Fruit fly (Drosophila melanogaster) whole organism, embryonic: ENCODE data around the gene Tango5.

ENCODE experiments used
- ATbp ChIP-seq: fragments of 200-800 bp; sonication (Bioruptor generic); optimal IDR thresholded peaks from 2 replicates; lab custom pipeline; 2017; ENCODE audit warnings: missing biosample characterization, mild to moderate bottlenecking, missing genetic modification characterization, missing genetic modification reagents
- Blimp-1 ChIP-seq: fragments of 200-800 bp; sonication (Bioruptor generic); optimal IDR thresholded peaks from 3 replicates; lab custom pipeline; 2018; ENCODE audit warnings: missing biosample characterization, missing genetic modification characterization, mild to moderate bottlenecking, moderate library complexity, missing genetic modification reagents
- C15 ChIP-seq: fragments of 200-800 bp; sonication (Bioruptor generic); IDR thresholded peaks from 3 replicates; pipeline ENCODE4 v1.3.6; 2022; ENCODE audit warnings: missing biosample characterization, missing genetic modification characterization
- CG10209 ChIP-seq: fragments of 200-800 bp; sonication (Bioruptor generic); optimal IDR thresholded peaks from 3 replicates; lab custom pipeline; 2017; ENCODE audit warnings: missing biosample characterization, mild to moderate bottlenecking, missing genetic modification characterization, missing genetic modification reagents
- CG10267 ChIP-seq: fragments of 200-800 bp; sonication (Bioruptor generic); optimal IDR thresholded peaks from 2 replicates; lab custom pipeline; 2018; ENCODE audit warnings: missing biosample characterization, mild to moderate bottlenecking, missing genetic modification characterization, moderate library complexity
- CG10543 ChIP-seq: fragments of 200-800 bp; sonication (Bioruptor generic); optimal IDR thresholded peaks from 3 replicates; lab custom pipeline; 2017; ENCODE audit warnings: missing biosample characterization, mild to moderate bottlenecking, missing genetic modification characterization, moderate library complexity
- CG11247 ChIP-seq: fragments of 200-800 bp; sonication (Bioruptor generic); IDR thresholded peaks from 2 replicates; pipeline ENCODE4 v1.3.6; 2022; ENCODE audit warnings: missing biosample characterization, missing genetic modification characterization
- CG12219 ChIP-seq: fragments of 200-800 bp; sonication (Bioruptor generic); optimal IDR thresholded peaks from 3 replicates; lab custom pipeline; 2018; ENCODE audit warnings: missing biosample characterization, mild to moderate bottlenecking, missing genetic modification characterization
- CG12659 ChIP-seq: fragments of 200-800 bp; sonication (Bioruptor generic); optimal IDR thresholded peaks from 3 replicates; lab custom pipeline; 2017; ENCODE audit warnings: mild to moderate bottlenecking, missing biosample characterization, missing genetic modification reagents, missing genetic modification characterization
- CG14667 ChIP-seq: fragments of 200-800 bp; sonication (Bioruptor generic); IDR thresholded peaks from 2 replicates; pipeline ENCODE4 v1.3.6; 2022; ENCODE audit warnings: missing biosample characterization, missing genetic modification characterization
- CG15011 ChIP-seq: fragments of 200-800 bp; sonication (Bioruptor generic); optimal IDR thresholded peaks from 3 replicates; lab custom pipeline; 2018; ENCODE audit warnings: missing biosample characterization, mild to moderate bottlenecking, missing genetic modification characterization
- CG15073 ChIP-seq: fragments of 200-800 bp; sonication (Bioruptor generic); optimal IDR thresholded peaks from 2 replicates; lab custom pipeline; 2016; ENCODE audit warnings: missing biosample characterization, missing genetic modification characterization
- CG1647 ChIP-seq: fragments of 200-800 bp; sonication (Bioruptor generic); optimal IDR thresholded peaks from 3 replicates; lab custom pipeline; 2016; ENCODE audit warnings: missing biosample characterization, missing genetic modification characterization
- CG17328 ChIP-seq: fragments of 200-800 bp; sonication (Bioruptor generic); IDR thresholded peaks from 2 replicates; pipeline ENCODE4 v1.3.6; 2022; ENCODE audit warnings: missing biosample characterization, missing genetic modification characterization
- CG18476 ChIP-seq: fragments of 200-800 bp; sonication (Bioruptor generic); optimal IDR thresholded peaks from 2 replicates; lab custom pipeline; 2016; ENCODE audit warnings: missing biosample characterization, mild to moderate bottlenecking, missing genetic modification characterization
- CG18619 ChIP-seq: fragments of 200-800 bp; sonication (Bioruptor generic); optimal IDR thresholded peaks from 3 replicates; lab custom pipeline; 2017; ENCODE audit warnings: missing biosample characterization, mild to moderate bottlenecking, missing genetic modification characterization
- CG30020 ChIP-seq: fragments of 200-800 bp; optimal IDR thresholded peaks from 2 replicates; lab custom pipeline; 2019; ENCODE audit warnings: missing biosample characterization, mild to moderate bottlenecking, missing genetic modification characterization, moderate library complexity
- CG30431 ChIP-seq: fragments of 200-800 bp; sonication (Bioruptor generic); optimal IDR thresholded peaks from 2 replicates; lab custom pipeline; 2017; ENCODE audit warnings: missing biosample characterization, missing genetic modification characterization
- CG32532 ChIP-seq: fragments of 200-800 bp; sonication (Bioruptor generic); IDR thresholded peaks from 2 replicates; pipeline ENCODE4 v1.3.6; 2022; ENCODE audit warnings: missing biosample characterization, missing genetic modification characterization
- CG4424 ChIP-seq: fragments of 200-800 bp; sonication (Bioruptor generic); optimal IDR thresholded peaks from 3 replicates; lab custom pipeline; 2016; ENCODE audit warnings: missing biosample characterization, missing genetic modification characterization
- CG4730 ChIP-seq: fragments of 200-800 bp; sonication (Bioruptor generic); IDR thresholded peaks from 2 replicates; pipeline ENCODE4 v1.3.6; 2022; ENCODE audit warnings: missing biosample characterization, missing genetic modification characterization
- CG5180 ChIP-seq: fragments of 200-800 bp; sonication (Bioruptor generic); optimal IDR thresholded peaks from 3 replicates; lab custom pipeline; 2017; ENCODE audit warnings: missing biosample characterization, missing genetic modification characterization, mild to moderate bottlenecking, moderate library complexity, missing genetic modification reagents
- Dll ChIP-seq: fragments of 200-800 bp; sonication (Bioruptor generic); IDR thresholded peaks from 4 replicates; pipeline ENCODE4 v1.3.6; 2022; ENCODE audit warnings: missing biosample characterization, missing genetic modification characterization; ENCODE audit not compliant: partially characterized antibody
- E2f2 ChIP-seq: fragments of 200-800 bp; sonication (Bioruptor generic); IDR thresholded peaks from 2 replicates; pipeline ENCODE4 v1.3.6; 2022; ENCODE audit warnings: missing biosample characterization, missing genetic modification characterization
- ERR ChIP-seq: fragments of 200-800 bp; sonication (Bioruptor generic); optimal IDR thresholded peaks from 2 replicates; lab custom pipeline; 2016; ENCODE audit warnings: missing biosample characterization, missing genetic modification characterization
- Gsc ChIP-seq: fragments of 200-800 bp; sonication (Bioruptor generic); IDR thresholded peaks from 2 replicates; pipeline ENCODE4 v1.3.6; 2022; ENCODE audit warnings: missing biosample characterization, missing genetic modification characterization
- Gug ChIP-seq: fragments of 200-800 bp; sonication (Bioruptor generic); IDR thresholded peaks from 4 replicates; pipeline ENCODE4 v1.3.6; 2022; ENCODE audit warnings: missing biosample characterization, missing genetic modification characterization
- HLH3B ChIP-seq: fragments of 200-800 bp; sonication (Bioruptor generic); IDR thresholded peaks from 2 replicates; pipeline ENCODE4 v1.3.6; 2022; ENCODE audit warnings: missing biosample characterization, missing genetic modification characterization
- Hmr ChIP-seq: fragments of 200-800 bp; sonication (Bioruptor generic); optimal IDR thresholded peaks from 3 replicates; lab custom pipeline; 2017; ENCODE audit warnings: mild to moderate bottlenecking, missing biosample characterization, missing genetic modification reagents, missing genetic modification characterization
- Hr39 ChIP-seq: fragments of >200 bp; optimal IDR thresholded peaks from 2 replicates; lab custom pipeline; 2017
- MTF-1 ChIP-seq: fragments of 200-800 bp; sonication (Bioruptor generic); optimal IDR thresholded peaks from 2 replicates; lab custom pipeline; 2018; ENCODE audit warnings: missing biosample characterization, mild to moderate bottlenecking, missing genetic modification characterization, borderline replicate concordance
- Myb ChIP-seq: fragments of 200-800 bp; sonication (Bioruptor generic); optimal IDR thresholded peaks from 2 replicates; lab custom pipeline; 2016; ENCODE audit warnings: missing biosample characterization, missing genetic modification characterization
- Oaz ChIP-seq: fragments of 200-800 bp; sonication (Bioruptor generic); IDR thresholded peaks from 2 replicates; pipeline ENCODE4 v1.3.6; 2022; ENCODE audit warnings: missing biosample characterization, missing genetic modification characterization
- Optix ChIP-seq: fragments of 200-800 bp; sonication (Bioruptor generic); IDR thresholded peaks from 3 replicates; pipeline ENCODE4 v1.3.6; 2022; ENCODE audit warnings: missing biosample characterization, missing genetic modification characterization
- Rx ChIP-seq: fragments of 200-800 bp; sonication (Bioruptor generic); IDR thresholded peaks from 2 replicates; pipeline ENCODE4 v1.3.6; 2022; ENCODE audit warnings: missing biosample characterization, missing genetic modification characterization
- ac ChIP-seq: fragments of 200-800 bp; sonication (Bioruptor generic); optimal IDR thresholded peaks from 3 replicates; lab custom pipeline; 2017; ENCODE audit warnings: missing biosample characterization, mild to moderate bottlenecking, missing genetic modification characterization
- en ChIP-seq: fragments of 200-800 bp; sonication (Bioruptor generic); optimal IDR thresholded peaks from 2 replicates; lab custom pipeline; 2016; ENCODE audit warnings: missing biosample characterization, missing genetic modification characterization
- esg ChIP-seq: fragments of 200-800 bp; sonication (Bioruptor generic); conservative IDR thresholded peaks from 2 replicates; pipeline ENCODE4 v1.3.6; 2022; ENCODE audit warnings: missing biosample characterization, missing genetic modification characterization
- hb ChIP-seq: fragments of 200-800 bp; sonication (Bioruptor generic); IDR thresholded peaks from 3 replicates; pipeline ENCODE4 v1.3.6; 2022; ENCODE audit warnings: missing biosample characterization, missing genetic modification characterization; ENCODE audit not compliant: partially characterized antibody
- jing ChIP-seq: fragments of 200-800 bp; sonication (Bioruptor generic); optimal IDR thresholded peaks from 2 replicates; lab custom pipeline; 2018; ENCODE audit warnings: missing biosample characterization, mild to moderate bottlenecking, missing genetic modification characterization
- kah ChIP-seq: fragments of 200-800 bp; sonication (Bioruptor generic); optimal IDR thresholded peaks from 2 replicates; lab custom pipeline; 2018; ENCODE audit warnings: missing biosample characterization, mild to moderate bottlenecking, missing genetic modification characterization
- lbe ChIP-seq: fragments of 200-800 bp; sonication (Bioruptor generic); optimal IDR thresholded peaks from 2 replicates; lab custom pipeline; 2016; ENCODE audit warnings: missing biosample characterization, mild to moderate bottlenecking, missing genetic modification characterization
- nmo ChIP-seq: fragments of 200-800 bp; sonication (Bioruptor generic); optimal IDR thresholded peaks from 2 replicates; lab custom pipeline; 2018; ENCODE audit warnings: missing biosample characterization, mild to moderate bottlenecking, missing genetic modification characterization, moderate library complexity
- org-1 ChIP-seq: fragments of 200-800 bp; sonication (Bioruptor generic); optimal IDR thresholded peaks from 2 replicates; lab custom pipeline; 2017; ENCODE audit warnings: missing biosample characterization, missing genetic modification characterization
- pb ChIP-seq: fragments of 200-800 bp; sonication (Bioruptor generic); optimal IDR thresholded peaks from 3 replicates; lab custom pipeline; 2016; ENCODE audit warnings: missing biosample characterization, missing genetic modification characterization
- peb ChIP-seq: fragments of 200-800 bp; sonication (Bioruptor generic); IDR thresholded peaks from 2 replicates; pipeline ENCODE4 v1.3.6; 2022; ENCODE audit warnings: missing biosample characterization, missing genetic modification characterization
- pita ChIP-seq: fragments of 200-800 bp; sonication (Bioruptor generic); optimal IDR thresholded peaks from 2 replicates; lab custom pipeline; 2017; ENCODE audit warnings: missing biosample characterization, mild to moderate bottlenecking, missing genetic modification characterization
- ro ChIP-seq: fragments of 200-800 bp; sonication (Bioruptor generic); IDR thresholded peaks from 2 replicates; pipeline ENCODE4 v1.3.6; 2022; ENCODE audit warnings: missing biosample characterization, missing genetic modification characterization
- tap ChIP-seq: fragments of 200-800 bp; optimal IDR thresholded peaks from 3 replicates; lab custom pipeline; 2019; ENCODE audit warnings: missing biosample characterization, mild to moderate bottlenecking, missing genetic modification characterization, moderate library complexity
- vnd ChIP-seq: fragments of 200-800 bp; sonication (Bioruptor generic); IDR thresholded peaks from 3 replicates; pipeline ENCODE4 v1.3.6; 2022; ENCODE audit warnings: missing biosample characterization, missing genetic modification characterization; ENCODE audit not compliant: partially characterized antibody
- zfh2 ChIP-seq: fragments of 200-800 bp; sonication (Bioruptor generic); optimal IDR thresholded peaks from 2 replicates; lab custom pipeline; 2016; ENCODE audit warnings: missing biosample characterization, missing genetic modification characterization

The Tango5 gene

DNA sequence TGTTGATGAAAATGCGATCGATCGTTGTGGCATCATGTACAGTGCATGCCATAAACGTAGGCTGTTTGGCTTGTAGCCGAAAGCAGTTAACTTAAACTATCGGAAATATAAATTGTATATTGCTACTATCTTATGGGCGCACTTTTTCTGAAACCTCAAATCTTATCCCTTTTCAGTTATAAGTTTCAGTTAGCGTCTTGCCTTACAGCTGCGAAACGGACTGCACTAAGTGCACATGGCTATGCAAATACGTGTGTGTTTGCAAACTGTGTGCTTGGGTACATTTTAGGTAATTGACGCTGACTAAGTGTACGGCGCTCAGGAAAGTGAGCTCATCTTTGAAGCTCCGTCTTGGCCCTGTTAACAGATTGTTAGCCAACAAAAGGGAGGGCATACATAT lies 11.5 kb upstream of the Tango5 start (continued):
- TF ChIP-seq nmo (GFP tag; lab: Kevin White, UChicago) (peak; percentile 35), CG12219 (peak; percentile 48), Rx (GFP tag; lab: Robert Waterston, UW) (peak; percentile 43), CG4730 (GFP tag; lab: Robert Waterston, UW) (peak; percentile 32; the same call in 1 of the 2 replicates), pita (no peak), en (no peak), lbe (GFP tag; lab: Kevin White, UChicago) (peak; percentile 56), CG17328 (GFP tag; lab: Robert Waterston, UW) (peak; percentile 56), Myb (peak; percentile 5), zfh2 (GFP tag; lab: Kevin White, UChicago) (no peak), CG32532 (0 out of 2 replicates have a peak, but pooled peaks have one; percentile 27), tap (tag; lab: Kevin White, UChicago) (peak; percentile 45), ac (no peak), CG30020 (tag; lab: Kevin White, UChicago) (no peak), ERR (GFP tag; lab: Kevin White, UChicago) (no peak), CG10543 (GFP tag; lab: Kevin White, UChicago) (no peak), CG15073 (GFP tag; lab: Kevin White, UChicago) (no peak), jing (GFP tag; lab: Kevin White, UChicago) (no peak), esg (GFP tag; lab: Robert Waterston, UW) (peak; percentile 48; the same call in 1 of the 2 replicates), CG10209 (peak; percentile 32), CG15011 (GFP tag; lab: Kevin White, UChicago) (no peak), Dll (GFP tag; lab: Robert Waterston, UW) (no peak), hb (GFP tag; lab: Robert Waterston, UW) (no peak), Gug (GFP tag; lab: Robert Waterston, UW) (peak; percentile 21; the same call in 1 of the 4 replicates), CG14667 (GFP tag; lab: Robert Waterston, UW) (no peak), CG4424 (peak; percentile 39), vnd (GFP tag; lab: Robert Waterston, UW) (no peak), CG11247 (GFP tag; lab: Robert Waterston, UW) (peak; percentile 55; the same call in 1 of the 2 replicates), CG18476 (GFP tag; lab: Kevin White, UChicago) (no peak), CG10267 (tag; lab: Kevin White, UChicago) (no peak), Blimp-1 (GFP tag; lab: Kevin White, UChicago) (peak; percentile 19), Hr39 (no peak), Gsc (GFP tag; lab: Robert Waterston, UW) (no peak), CG5180 (GFP tag; lab: Kevin White, UChicago) (peak; percentile 33), MTF-1 (GFP tag; lab: Kevin White, UChicago) (no peak), pb (GFP tag; lab: Kevin White, UChicago) (peak; percentile 15), Hmr (GFP tag; lab: Kevin White, UChicago) (peak; percentile 23), Oaz (GFP tag; lab: Robert Waterston, UW) (peak; percentile 43; the same call in 1 of the 2 replicates), CG1647 (GFP tag; lab: Kevin White, UChicago) (peak; percentile 20), Optix (peak; percentile 49; the same call in 1 of the 3 replicates), CG30431 (no peak), C15 (GFP tag; lab: Robert Waterston, UW) (no peak), ro (GFP tag; lab: Robert Waterston, UW) (0 out of 2 replicates have a peak, but pooled peaks have one; percentile 22), org-1 (GFP tag; lab: Kevin White, UChicago) (peak; percentile 38), peb (GFP tag; lab: Robert Waterston, UW) (no peak), CG12659 (GFP tag; lab: Kevin White, UChicago) (peak; percentile 29), ATbp (peak; percentile 54), CG18619 (peak; percentile 31), E2f2 (GFP tag; lab: Robert Waterston, UW) (peak; percentile 31; the same call in 1 of the 2 replicates), HLH3B (peak; percentile 54), kah (peak; percentile 36)
